Fruit fly (Drosophila melanogaster) Kc167 (cell line): ENCODE data around the gene Idh3b.

Experiments used
- Sin3A ChIP-seq: fragments of >200 bp; optimal IDR thresholded peaks from 2 replicates; lab custom pipeline; 2018; ENCODE audit warnings: missing external identifiers
- h ChIP-seq: fragments of >200 bp; optimal IDR thresholded peaks from 3 replicates; lab custom pipeline; 2018; ENCODE audit warnings: missing external identifiers
- insv ChIP-seq: fragments of >200 bp; optimal IDR thresholded peaks from 3 replicates; lab custom pipeline; 2018; ENCODE audit warnings: missing external identifiers
- psq ChIP-seq: fragments of >200 bp; optimal IDR thresholded peaks from 2 replicates; lab custom pipeline; 2017; ENCODE audit warnings: missing external identifiers
- ttk ChIP-seq: sonication (Bioruptor generic); optimal IDR thresholded peaks from 2 replicates; lab custom pipeline; 2017; ENCODE audit warnings: missing external identifiers

DNA sequence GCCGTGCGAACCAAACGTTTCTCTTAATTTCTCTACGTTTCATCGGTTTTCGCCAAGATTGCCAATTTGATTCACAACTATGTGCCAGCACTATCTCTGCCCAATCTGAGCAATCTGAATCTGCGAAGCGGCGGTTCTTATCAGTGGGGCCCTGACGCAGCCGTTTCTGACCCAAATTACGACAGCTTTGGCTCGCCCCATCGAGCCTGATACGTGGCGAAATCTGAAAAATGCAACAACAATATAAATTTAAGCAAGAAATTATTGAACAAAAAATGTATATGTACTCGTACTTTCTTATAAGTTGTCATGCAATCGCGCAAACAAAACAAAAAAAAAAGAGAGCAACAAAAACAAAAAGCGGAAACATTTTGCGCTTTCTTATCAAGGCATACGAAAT, 42.2 kb downstream of the Idh3b start:
- TF ChIP-seq insv (lab: Kevin White, UChicago) (no peak), psq (no peak), Sin3A (lab: Kevin White, UChicago) (no peak), h (lab: Kevin White, UChicago) (no peak), ttk (no peak)
